Worm (Caenorhabditis elegans) whole organism, L4 larva: ENCODE results near the gene eif-3.D.

ENCODE experiments used
- ama-1 ChIP-seq: fragments of 150-350 bp; optimal IDR thresholded peaks from 2 replicates; lab custom pipeline; 2014; ENCODE audit warnings: inconsistent platforms, mixed read lengths
- arid-1 ChIP-seq: fragments of 200-800 bp; sonication (Bioruptor generic); conservative IDR thresholded peaks from 2 replicates; pipeline ENCODE4 v1.3.6; 2022; ENCODE audit warnings: missing genetic modification reagents, missing genetic modification characterization, missing compliant biosample characterization
- ces-1 ChIP-seq: fragments of 150-350 bp; sonication (generic microtip); optimal IDR thresholded peaks from 4 replicates; lab custom pipeline; 2014; ENCODE audit warnings: missing biosample characterization, missing genetic modification reagents, missing genetic modification characterization
- daf-19 ChIP-seq: fragments of 200-800 bp; sonication (Bioruptor generic); conservative IDR thresholded peaks from 2 replicates; pipeline ENCODE4 v1.3.6; 2022; ENCODE audit warnings: missing genetic modification characterization, missing compliant biosample characterization
- lin-38 ChIP-seq: fragments of 200-800 bp; sonication (Bioruptor generic); IDR thresholded peaks from 2 replicates; pipeline ENCODE4 v1.3.6; 2022; ENCODE audit warnings: missing genetic modification reagents, missing genetic modification characterization, missing compliant biosample characterization
- lsy-2 ChIP-seq, 2 experiments: fragments of 150-350 bp in 1 of 2; sonication (generic microtip) in 1 of 2; optimal IDR thresholded peaks; 2 replicates each; lab custom pipeline; 2014 to 2017; ENCODE audit warnings: missing biosample characterization in 2 of 2, missing genetic modification characterization in 2 of 2
- mep-1 ChIP-seq: fragments of 150-350 bp; sonication (generic microtip); optimal IDR thresholded peaks from 3 replicates; lab custom pipeline; 2014; ENCODE audit warnings: missing biosample characterization, missing genetic modification characterization
- mes-2 ChIP-seq: sonication (generic microtip); optimal IDR thresholded peaks from 2 replicates; lab custom pipeline; 2016; ENCODE audit warnings: missing genotype, mild to moderate bottlenecking, missing genetic modification characterization, missing compliant biosample characterization; ENCODE audit not compliant: poor library complexity, severe bottlenecking
- nhr-102 ChIP-seq: sonication (generic microtip); optimal IDR thresholded peaks from 2 replicates; lab custom pipeline; 2016; ENCODE audit warnings: mild to moderate bottlenecking, missing genetic modification characterization, moderate library complexity, missing compliant biosample characterization
- nhr-28 ChIP-seq: fragments of 150-350 bp; optimal IDR thresholded peaks from 2 replicates; lab custom pipeline; 2014; ENCODE audit warnings: missing biosample characterization, missing genetic modification characterization
- sdz-12 ChIP-seq: fragments of 200-800 bp; sonication (Bioruptor generic); optimal IDR thresholded peaks from 2 replicates; lab custom pipeline; 2018; ENCODE audit warnings: mild to moderate bottlenecking, missing genetic modification characterization, missing compliant biosample characterization

ce11 chrIII:9001899-9002298, 30.5 kb upstream of the eif-3.D start, which contains the start of gene rpn-6.2:
- no peak for TF ChIP-seq daf-19
- TF ChIP-seq lin-38 (GFP tag; lab: Robert Waterston, UW) = no peak
- TF ChIP-seq mep-1 (tag; lab: Kevin White, UChicago) = no peak
- no peak for TF ChIP-seq ama-1 (lab: Kevin White, UChicago)
- TF ChIP-seq ces-1 (GFP tag; lab: Kevin White, UChicago) = no peak
- no peak for TF ChIP-seq sdz-12
- TF ChIP-seq nhr-28 (tag; lab: Kevin White, UChicago) = no peak
- TF ChIP-seq lsy-2 (tag; optimal IDR thresholded peaks at IDR 0.05; lab: Kevin White, UChicago) = no peak
- no peak for TF ChIP-seq mes-2 (tag; lab: Kevin White, UChicago)
- no peak for TF ChIP-seq arid-1 (GFP tag; lab: Robert Waterston, UW)
- TF ChIP-seq nhr-102 (tag; lab: Kevin White, UChicago) = no peak
